Worm (Caenorhabditis elegans) whole organism, L1 larva: Measurements from ENCODE around the gene ZC404.1.

ENCODE experiments used
- F16B12.6 ChIP-seq: fragments of 150-350 bp; optimal IDR thresholded peaks from 2 replicates; lab custom pipeline; 2014; ENCODE audit warnings: missing biosample characterization, missing genetic modification characterization
- aha-1 ChIP-seq: fragments of 150-350 bp; optimal IDR thresholded peaks from 2 replicates; lab custom pipeline; 2014; ENCODE audit warnings: missing biosample characterization, missing genetic modification characterization
- alr-1 ChIP-seq: fragments of 200-800 bp; sonication (Bioruptor generic); optimal IDR thresholded peaks from 2 replicates; lab custom pipeline; 2018; ENCODE audit warnings: borderline replicate concordance, mild to moderate bottlenecking, missing genetic modification characterization, missing compliant biosample characterization
- blmp-1 ChIP-seq: fragments of 150-350 bp; optimal IDR thresholded peaks from 2 replicates; lab custom pipeline; 2014; ENCODE audit warnings: missing biosample characterization, missing genetic modification characterization
- ceh-63 ChIP-seq: fragments of 200-800 bp; sonication (Bioruptor generic); optimal IDR thresholded peaks from 2 replicates; lab custom pipeline; 2018; ENCODE audit warnings: mild to moderate bottlenecking, missing genetic modification characterization, missing compliant biosample characterization
- ceh-8 ChIP-seq: fragments of 200-800 bp; sonication (Bioruptor generic); optimal IDR thresholded peaks from 2 replicates; lab custom pipeline; 2018; ENCODE audit warnings: mild to moderate bottlenecking, missing genetic modification characterization, moderate library complexity, missing compliant biosample characterization
- ceh-82 ChIP-seq, 3 experiments: fragments of 150-350 bp in 1 of 3; sonication (generic microtip) in 2 of 3; optimal IDR thresholded peaks; 2 replicates each; lab custom pipeline; 2014 to 2017; ENCODE audit warnings: missing biosample characterization in 3 of 3, missing genetic modification characterization in 3 of 3
- ceh-88 ChIP-seq: fragments of 200-800 bp; sonication (Bioruptor generic); IDR thresholded peaks from 2 replicates; pipeline ENCODE4 v1.3.6; 2022; ENCODE audit warnings: missing genetic modification characterization, missing compliant biosample characterization
- ceh-90 ChIP-seq: sonication (generic microtip); optimal IDR thresholded peaks from 2 replicates; lab custom pipeline; 2016; ENCODE audit warnings: missing genetic modification characterization, missing compliant biosample characterization
- dpl-1 ChIP-seq, 3 experiments: fragments of 150-350 bp in 2 of 3; sonication (generic microtip) in 1 of 3; optimal IDR thresholded peaks; 2 replicates each; lab custom pipeline; 2014 to 2017; ENCODE audit warnings: missing biosample characterization in 3 of 3, missing genetic modification characterization in 3 of 3, missing genetic modification reagents in 3 of 3
- dsc-1 ChIP-seq: sonication (generic microtip); optimal IDR thresholded peaks from 2 replicates; lab custom pipeline; 2016; ENCODE audit warnings: mild to moderate bottlenecking, missing genetic modification characterization, missing compliant biosample characterization
- efl-1 ChIP-seq, 4 experiments: fragments of 150-350 bp; optimal IDR thresholded peaks in 3 of 4; peaks in 1 of 4; 1 replicate in 1 of 4; 2 replicates in 3 of 4; lab custom pipeline; 2014; ENCODE audit warnings: missing biosample characterization in 2 of 4, missing genetic modification characterization in 2 of 4, missing genetic modification reagents in 2 of 4
- egl-27 ChIP-seq, 2 experiments: fragments of 150-350 bp in 1 of 2; sonication (generic microtip); optimal IDR thresholded peaks; 3 replicates each; lab custom pipeline; 2017 to 2018; ENCODE audit warnings: missing biosample characterization in 2 of 2, missing genetic modification characterization in 2 of 2, missing genetic modification reagents in 2 of 2
- ets-5 ChIP-seq: fragments of 200-800 bp; sonication (Bioruptor generic); IDR thresholded peaks from 2 replicates; pipeline ENCODE4 v1.3.6; 2022; ENCODE audit warnings: missing genetic modification characterization, missing compliant biosample characterization
- fkh-8 ChIP-seq: sonication (generic microtip); optimal IDR thresholded peaks from 2 replicates; lab custom pipeline; 2016; ENCODE audit warnings: mild to moderate bottlenecking, missing genetic modification characterization, missing compliant biosample characterization
- hlh-17 ChIP-seq: fragments of 200-800 bp; sonication (Bioruptor generic); optimal IDR thresholded peaks from 2 replicates; lab custom pipeline; 2018; ENCODE audit warnings: missing genetic modification characterization, mild to moderate bottlenecking, missing compliant biosample characterization, moderate library complexity, borderline replicate concordance
- jun-1 ChIP-seq: fragments of 150-350 bp; optimal IDR thresholded peaks from 2 replicates; lab custom pipeline; 2014; ENCODE audit warnings: missing biosample characterization, missing genetic modification reagents, missing genetic modification characterization
- lin-14 ChIP-seq: fragments of 200-800 bp; sonication (Bioruptor generic); optimal IDR thresholded peaks from 2 replicates; lab custom pipeline; 2018; ENCODE audit warnings: mild to moderate bottlenecking, missing genetic modification characterization, moderate library complexity, missing compliant biosample characterization
- lin-35 ChIP-seq, 2 experiments: fragments of 150-350 bp; optimal IDR thresholded peaks; 2 replicates each; lab custom pipeline; 2014; ENCODE audit warnings: missing biosample characterization in 2 of 2, missing genetic modification characterization in 2 of 2, missing genetic modification reagents in 2 of 2
- lsy-2 ChIP-seq, 2 experiments: fragments of 150-350 bp; optimal IDR thresholded peaks; 2 replicates each; lab custom pipeline; 2014; ENCODE audit warnings: missing biosample characterization in 2 of 2, missing genetic modification characterization in 2 of 2
- mdl-1 ChIP-seq, 2 experiments: fragments of 150-350 bp; optimal IDR thresholded peaks; 2 replicates each; lab custom pipeline; 2014 to 2017; ENCODE audit warnings: missing biosample characterization in 2 of 2, missing genetic modification characterization in 2 of 2, inconsistent platforms in 1 of 2
- mep-1 ChIP-seq: fragments of 150-350 bp; optimal IDR thresholded peaks from 2 replicates; lab custom pipeline; 2014; ENCODE audit warnings: missing biosample characterization, missing genetic modification characterization
- nhr-19 ChIP-seq: fragments of 200-800 bp; sonication (Bioruptor generic); conservative IDR thresholded peaks from 2 replicates; pipeline ENCODE4 v1.3.6; 2022; ENCODE audit warnings: missing genetic modification characterization, missing compliant biosample characterization
- nhr-20 ChIP-seq: sonication (generic microtip); optimal IDR thresholded peaks from 2 replicates; lab custom pipeline; 2016; ENCODE audit warnings: mild to moderate bottlenecking, missing genetic modification characterization, missing compliant biosample characterization
- nhr-47 ChIP-seq: sonication (generic microtip); optimal IDR thresholded peaks from 2 replicates; lab custom pipeline; 2016; ENCODE audit warnings: mild to moderate bottlenecking, missing genetic modification characterization, moderate library complexity, missing compliant biosample characterization
- nhr-71 ChIP-seq: sonication (generic microtip); optimal IDR thresholded peaks from 2 replicates; lab custom pipeline; 2016; ENCODE audit warnings: mild to moderate bottlenecking, missing genetic modification characterization, moderate library complexity, missing compliant biosample characterization
- nhr-76 ChIP-seq: sonication (generic microtip); optimal IDR thresholded peaks from 2 replicates; lab custom pipeline; 2017; ENCODE audit warnings: missing biosample characterization, missing genetic modification characterization
- nhr-85 ChIP-seq: sonication (generic microtip); peaks from one replicate; lab custom pipeline; 2016; ENCODE audit warnings: missing genetic modification characterization, inconsistent platforms, missing compliant biosample characterization
- nhr-90 ChIP-seq: sonication (generic microtip); optimal IDR thresholded peaks from 2 replicates; lab custom pipeline; 2016; ENCODE audit warnings: mild to moderate bottlenecking, missing genetic modification characterization, missing compliant biosample characterization; ENCODE audit not compliant: poor library complexity
- pag-3 ChIP-seq: sonication (generic microtip); optimal IDR thresholded peaks from 2 replicates; lab custom pipeline; 2017; ENCODE audit warnings: missing genetic modification characterization, mild to moderate bottlenecking, missing compliant biosample characterization, antibody characterized with exemption, borderline replicate concordance; ENCODE audit not compliant: insufficient read depth
- rnt-1 ChIP-seq: sonication (generic microtip); optimal IDR thresholded peaks from 2 replicates; lab custom pipeline; 2016; ENCODE audit warnings: mild to moderate bottlenecking, missing genetic modification characterization, moderate library complexity, missing compliant biosample characterization
- snpc-4 ChIP-seq: fragments of 150-350 bp; optimal IDR thresholded peaks from 2 replicates; lab custom pipeline; 2014; ENCODE audit warnings: missing biosample characterization, missing genetic modification characterization
- snu-23 ChIP-seq: sonication (generic microtip); optimal IDR thresholded peaks from 2 replicates; lab custom pipeline; 2016; ENCODE audit warnings: missing genetic modification characterization, missing compliant biosample characterization
- sox-4 ChIP-seq: sonication (generic microtip); optimal IDR thresholded peaks from 2 replicates; lab custom pipeline; 2016; ENCODE audit warnings: missing genetic modification characterization, missing compliant biosample characterization
- sptf-1 ChIP-seq: fragments of 150-350 bp; optimal IDR thresholded peaks from 2 replicates; lab custom pipeline; 2014; ENCODE audit warnings: missing biosample characterization, missing genetic modification characterization
- swsn-7 ChIP-seq: sonication (generic microtip); optimal IDR thresholded peaks from 2 replicates; lab custom pipeline; 2016; ENCODE audit warnings: missing genetic modification characterization, missing compliant biosample characterization
- tlp-1 ChIP-seq: fragments of 150-350 bp; optimal IDR thresholded peaks from 2 replicates; lab custom pipeline; 2014; ENCODE audit warnings: missing biosample characterization, missing genetic modification characterization
- unc-30 ChIP-seq: sonication (generic microtip); optimal IDR thresholded peaks from 2 replicates; lab custom pipeline; 2017; ENCODE audit warnings: missing biosample characterization, missing genetic modification characterization
- unc-62 ChIP-seq: fragments of 150-350 bp; optimal IDR thresholded peaks from 2 replicates; lab custom pipeline; 2014; ENCODE audit warnings: missing biosample characterization, missing genetic modification reagents, missing genetic modification characterization
- unc-86 ChIP-seq: sonication (generic microtip); optimal IDR thresholded peaks from 2 replicates; lab custom pipeline; 2016; ENCODE audit warnings: missing genetic modification characterization, missing compliant biosample characterization
- xbp-1 ChIP-seq: sonication (generic microtip); optimal IDR thresholded peaks from 2 replicates; lab custom pipeline; 2016; ENCODE audit warnings: missing genetic modification characterization, missing compliant biosample characterization
- zag-1 ChIP-seq: fragments of 150-350 bp; optimal IDR thresholded peaks from 2 replicates; lab custom pipeline; 2014; ENCODE audit warnings: missing biosample characterization, missing genetic modification characterization

ZC404.1 gene

ce11 chrV:6796894-6797293, 2.9 kb downstream of the ZC404.1 start:
- TF ChIP-seq unc-62 (no peak), unc-30 (tag; lab: Kevin White, UChicago) (no peak), nhr-85 (tag; lab: Kevin White, UChicago) (peak; percentile 16), swsn-7 (tag; lab: Kevin White, UChicago) (peak; percentile 8), F16B12.6 (tag; lab: Kevin White, UChicago) (no peak), sptf-1 (tag; lab: Kevin White, UChicago) (no peak), lsy-2 (tag; optimal IDR thresholded peaks at IDR 0.05; lab: Kevin White, UChicago) (peak; percentile 3 to 13), hlh-17 (no peak), nhr-90 (no peak), efl-1 (optimal IDR thresholded peaks at IDR 0.05; lab: Kevin White, UChicago) (peak; percentile 26 to 31), efl-1 (GFP tag; optimal IDR thresholded peaks at IDR 0.05 in 1 of 2; lab: Kevin White, UChicago) (peak; percentile 7 to 93), alr-1 (no peak), mep-1 (tag; lab: Kevin White, UChicago) (peak; percentile 68), pag-3 (tag; lab: Kevin White, UChicago) (no peak), nhr-76 (tag; lab: Kevin White, UChicago) (no peak), snpc-4 (tag; lab: Kevin White, UChicago) (peak; percentile 10), egl-27 (tag; optimal IDR thresholded peaks at IDR 0.05; lab: Kevin White, UChicago) (no peak), fkh-8 (tag; lab: Kevin White, UChicago) (no peak), sox-4 (tag; lab: Kevin White, UChicago) (no peak), nhr-19 (no peak), lin-14 (GFP tag; lab: Kevin White, UChicago) (peak; percentile 91), ceh-90 (tag; lab: Kevin White, UChicago) (no peak), unc-86 (peak; percentile 12), nhr-20 (peak; percentile 22), dpl-1 (GFP tag; optimal IDR thresholded peaks at IDR 0.05; lab: Kevin White, UChicago) (peak in 1 of 3 experiments; percentile 4), ceh-63 (no peak), snu-23 (GFP tag; lab: Kevin White, UChicago) (peak; percentile 55), blmp-1 (tag; lab: Kevin White, UChicago) (peak; percentile 57), nhr-71 (tag; lab: Kevin White, UChicago) (peak; percentile 20), lin-35 (GFP tag; optimal IDR thresholded peaks at IDR 0.05; lab: Kevin White, UChicago) (peak in 1 of 2 experiments; percentile 12), ceh-88 (no peak), mdl-1 (tag; optimal IDR thresholded peaks at IDR 0.05; lab: Kevin White, UChicago) (peak in 1 of 2 experiments; percentile 18), nhr-47 (tag; lab: Kevin White, UChicago) (peak; percentile 6), xbp-1 (peak; percentile 6), dsc-1 (tag; lab: Kevin White, UChicago) (peak; percentile 8), zag-1 (tag; lab: Kevin White, UChicago) (no peak), ets-5 (no peak), tlp-1 (tag; lab: Kevin White, UChicago) (no peak), aha-1 (no peak), rnt-1 (peak; percentile 34), jun-1 (tag; lab: Kevin White, UChicago) (no peak), ceh-82 (tag; optimal IDR thresholded peaks at IDR 0.05; lab: Kevin White, UChicago) (peak in 2 of 3 experiments; percentile 3 to 33), ceh-8 (GFP tag; lab: Kevin White, UChicago) (no peak)
- TF ChIP-seq, all 84 proteins: peak for 20

- no peak for TF ChIP-seq mdl-1 (tag; optimal IDR thresholded peaks at IDR 0.05; lab: Kevin White, UChicago)
- peak; percentile 30 for TF ChIP-seq fkh-8 (tag; lab: Kevin White, UChicago)
- no peak for TF ChIP-seq egl-27 (tag; optimal IDR thresholded peaks at IDR 0.05; lab: Kevin White, UChicago)
Measured at ce11 chrV:6799564-6799963, 5.6 kb downstream of the ZC404.1 start, which contains the start of gene dmsr-9. Gene dmsr-9, minus strand, starts transcription at chrV:6799664.
